Worm (Caenorhabditis elegans): ENCODE measurements around the gene hsp-1.

DNA sequence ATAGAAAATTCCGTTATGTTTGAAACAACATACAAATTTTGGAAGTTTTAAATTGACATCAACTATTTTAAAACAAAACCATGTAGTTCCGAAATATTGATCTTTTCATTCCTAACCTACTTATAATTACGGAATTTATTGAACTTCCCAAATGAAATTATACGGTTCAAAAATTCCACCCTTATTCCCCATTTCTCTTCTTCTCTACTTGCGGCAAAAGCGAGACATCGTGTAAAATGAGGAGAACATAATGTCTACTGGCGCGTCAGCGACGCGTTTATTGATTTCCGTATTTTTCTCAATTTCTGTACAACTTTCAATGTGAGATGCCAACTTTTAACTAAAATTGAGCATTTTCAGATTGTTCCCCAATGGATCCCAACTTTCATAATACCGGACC is 50.1 kb downstream of the hsp-1 start, which contains the start of gene ceh-88:
- TF ChIP-seq ama-1 (optimal IDR thresholded peaks at IDR 0.05) (no peak), sea-1 (GFP tag; conservative IDR thresholded peaks at IDR 0.05) (no peak), scrt-1 (GFP tag; IDR thresholded peaks at IDR 0.05) (no peak), ceh-36 (tag; optimal IDR thresholded peaks at IDR 0.05) (no peak), F13C5.2 (tag; optimal IDR thresholded peaks at IDR 0.05) (no peak), tra-4 (tag; optimal IDR thresholded peaks at IDR 0.05) (no peak), flt-1 (GFP tag; IDR thresholded peaks at IDR 0.05) (no peak), B0310.2 (tag; optimal IDR thresholded peaks at IDR 0.05) (no peak)

All from whole organism, early embryonic.